Worm (Caenorhabditis elegans): ENCODE results near the gene F09E5.3.

DNA sequence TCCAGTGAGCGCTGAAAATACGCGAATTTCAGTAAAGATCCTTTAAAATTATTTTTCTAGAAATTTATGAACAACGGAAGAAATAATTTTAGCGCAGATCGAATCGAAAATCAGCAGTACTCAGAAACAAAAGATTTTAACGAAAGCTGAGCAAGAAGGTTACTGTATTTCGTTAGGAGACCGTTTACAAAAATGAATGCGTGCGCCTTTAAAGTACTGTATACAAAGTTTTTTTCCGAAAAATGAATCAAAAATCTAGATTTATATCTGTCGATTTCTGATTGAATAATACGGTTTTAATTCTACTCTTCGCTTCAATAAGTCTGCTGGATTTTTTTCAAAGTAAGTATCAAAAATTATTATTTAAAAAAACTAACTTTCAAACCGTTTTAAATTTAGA is 40.2 kb downstream of the F09E5.3 start, which contains the start of the genes EEED8.14 and EEED8.3:
- TF ChIP-seq him-1 (tag; optimal IDR thresholded peaks at IDR 0.05) (no peak), dao-5 (tag; optimal IDR thresholded peaks at IDR 0.05) (no peak)

Data from whole organism, L4/young adult.